Worm (Caenorhabditis elegans) whole organism, late embryonic: ENCODE results near the gene adt-1.

Source experiments
- T23F11.4 ChIP-seq: fragments of 200-800 bp; sonication (Bioruptor generic); optimal IDR thresholded peaks from 2 replicates; lab custom pipeline; 2018; ENCODE audit warnings: mild to moderate bottlenecking, missing genetic modification characterization, missing compliant biosample characterization
- Y22D7AL.16 ChIP-seq: sonication (generic microtip); optimal IDR thresholded peaks from 2 replicates; lab custom pipeline; 2016; ENCODE audit warnings: missing genetic modification characterization, missing compliant biosample characterization
- ama-1 ChIP-seq: fragments of 150-350 bp; optimal IDR thresholded peaks from 2 replicates; lab custom pipeline; 2014
- ceh-14 ChIP-seq: sonication (generic microtip); optimal IDR thresholded peaks from 2 replicates; lab custom pipeline; 2016; ENCODE audit warnings: missing genotype, missing genetic modification characterization, missing compliant biosample characterization
- ceh-18 ChIP-seq: sonication (generic microtip); optimal IDR thresholded peaks from 2 replicates; lab custom pipeline; 2016; ENCODE audit warnings: missing genetic modification characterization, missing compliant biosample characterization
- ceh-24 ChIP-seq: sonication (generic microtip); optimal IDR thresholded peaks from 2 replicates; lab custom pipeline; 2016; ENCODE audit warnings: mild to moderate bottlenecking, missing genetic modification characterization, missing compliant biosample characterization
- ceh-31 ChIP-seq: sonication (generic microtip); optimal IDR thresholded peaks from 2 replicates; lab custom pipeline; 2016; ENCODE audit warnings: missing genetic modification characterization, missing compliant biosample characterization
- ceh-34 ChIP-seq: sonication (generic microtip); optimal IDR thresholded peaks from 2 replicates; lab custom pipeline; 2016; ENCODE audit warnings: mild to moderate bottlenecking, missing genetic modification characterization, missing compliant biosample characterization
- ceh-45 ChIP-seq: fragments of 200-800 bp; sonication (Bioruptor generic); IDR thresholded peaks from 2 replicates; pipeline ENCODE4 v1.3.6; 2022; ENCODE audit warnings: missing genetic modification reagents, missing genetic modification characterization, missing compliant biosample characterization
- ceh-48 ChIP-seq: sonication (generic microtip); optimal IDR thresholded peaks from 2 replicates; lab custom pipeline; 2016; ENCODE audit warnings: missing genetic modification characterization, inconsistent platforms, missing compliant biosample characterization
- ceh-6 ChIP-seq: fragments of 200-800 bp; sonication (Bioruptor generic); optimal IDR thresholded peaks from 2 replicates; lab custom pipeline; 2018; ENCODE audit warnings: mild to moderate bottlenecking, missing genetic modification characterization, missing compliant biosample characterization
- ceh-9 ChIP-seq: sonication (generic microtip); optimal IDR thresholded peaks from 2 replicates; lab custom pipeline; 2016; ENCODE audit warnings: mild to moderate bottlenecking, missing genetic modification characterization, inconsistent platforms, missing compliant biosample characterization
- che-1 ChIP-seq: sonication (generic microtip); optimal IDR thresholded peaks from 2 replicates; lab custom pipeline; 2016; ENCODE audit warnings: mild to moderate bottlenecking, missing genetic modification characterization, missing compliant biosample characterization
- dmd-4 ChIP-seq: sonication (generic microtip); optimal IDR thresholded peaks from 2 replicates; lab custom pipeline; 2016; ENCODE audit warnings: borderline replicate concordance, missing genetic modification characterization, missing compliant biosample characterization
- dve-1 ChIP-seq: sonication (generic microtip); optimal IDR thresholded peaks from 2 replicates; lab custom pipeline; 2017; ENCODE audit warnings: antibody characterized with exemption, mild to moderate bottlenecking, missing genetic modification characterization, missing compliant biosample characterization
- eyg-1 ChIP-seq: sonication (generic microtip); optimal IDR thresholded peaks from 2 replicates; lab custom pipeline; 2016; ENCODE audit warnings: missing genotype, missing genetic modification characterization, missing compliant biosample characterization
- fkh-6 ChIP-seq: sonication (generic microtip); optimal IDR thresholded peaks from 2 replicates; lab custom pipeline; 2016; ENCODE audit warnings: missing genetic modification characterization, missing compliant biosample characterization
- gmeb-2 ChIP-seq: sonication (generic microtip); optimal IDR thresholded peaks from 2 replicates; lab custom pipeline; 2016; ENCODE audit warnings: missing genetic modification characterization, inconsistent platforms, missing compliant biosample characterization
- hlh-13 ChIP-seq: fragments of 200-800 bp; sonication (Bioruptor generic); optimal IDR thresholded peaks from 2 replicates; lab custom pipeline; 2018; ENCODE audit warnings: mild to moderate bottlenecking, missing genetic modification characterization, missing compliant biosample characterization
- hlh-6 ChIP-seq: sonication (generic microtip); optimal IDR thresholded peaks from 2 replicates; lab custom pipeline; 2016; ENCODE audit warnings: missing genotype, missing genetic modification characterization, missing compliant biosample characterization
- lin-11 ChIP-seq: fragments of 200-800 bp; sonication (Bioruptor generic); optimal IDR thresholded peaks from 2 replicates; lab custom pipeline; 2018; ENCODE audit warnings: mild to moderate bottlenecking, missing genetic modification characterization, missing compliant biosample characterization
- madf-2 ChIP-seq: sonication (generic microtip); optimal IDR thresholded peaks from 2 replicates; lab custom pipeline; 2017; ENCODE audit warnings: missing genetic modification characterization, missing compliant biosample characterization
- mec-3 ChIP-seq: sonication (generic microtip); optimal IDR thresholded peaks from 2 replicates; lab custom pipeline; 2016; ENCODE audit warnings: borderline replicate concordance, missing genetic modification characterization, missing compliant biosample characterization
- nfya-1 ChIP-seq: sonication (generic microtip); optimal IDR thresholded peaks from 2 replicates; lab custom pipeline; 2017; ENCODE audit warnings: missing genetic modification characterization, mild to moderate bottlenecking, missing compliant biosample characterization, antibody characterized with exemption, moderate library complexity
- nhr-11 ChIP-seq: fragments of 150-350 bp; optimal IDR thresholded peaks from 2 replicates; lab custom pipeline; 2014; ENCODE audit warnings: missing biosample characterization, missing genetic modification characterization
- npax-4 ChIP-seq: sonication (generic microtip); optimal IDR thresholded peaks from 2 replicates; lab custom pipeline; 2016; ENCODE audit warnings: missing genetic modification characterization, missing compliant biosample characterization
- odd-2 ChIP-seq: sonication (generic microtip); optimal IDR thresholded peaks from 2 replicates; lab custom pipeline; 2017; ENCODE audit warnings: antibody characterized with exemption, mild to moderate bottlenecking, missing genetic modification characterization, missing compliant biosample characterization
- pag-3 ChIP-seq: sonication (generic microtip); optimal IDR thresholded peaks from 2 replicates; lab custom pipeline; 2016; ENCODE audit warnings: missing compliant biosample characterization, missing genetic modification characterization, borderline replicate concordance
- pat-9 ChIP-seq: fragments of 200-800 bp; sonication (Bioruptor generic); optimal IDR thresholded peaks from 2 replicates; lab custom pipeline; 2018; ENCODE audit warnings: mild to moderate bottlenecking, missing genetic modification characterization, moderate library complexity, missing compliant biosample characterization
- pax-1 ChIP-seq: fragments of 150-350 bp; optimal IDR thresholded peaks from 2 replicates; lab custom pipeline; 2014; ENCODE audit warnings: missing biosample characterization, missing genetic modification characterization
- pha-4 ChIP-seq: fragments of 150-350 bp; optimal IDR thresholded peaks from 2 replicates; lab custom pipeline; 2018; ENCODE audit warnings: missing biosample characterization, missing genetic modification reagents, missing genetic modification characterization
- pqm-1 ChIP-seq: sonication (generic microtip); optimal IDR thresholded peaks from 2 replicates; lab custom pipeline; 2016; ENCODE audit warnings: missing genetic modification characterization, missing compliant biosample characterization
- pros-1 ChIP-seq: fragments of 150-350 bp; optimal IDR thresholded peaks from 2 replicates; lab custom pipeline; 2014; ENCODE audit warnings: missing biosample characterization, missing genetic modification reagents, missing genetic modification characterization
- ref-2 ChIP-seq: sonication (generic microtip); optimal IDR thresholded peaks from 2 replicates; lab custom pipeline; 2016; ENCODE audit warnings: missing genetic modification characterization, missing compliant biosample characterization
- rnt-1 ChIP-seq: sonication (generic microtip); optimal IDR thresholded peaks from 2 replicates; lab custom pipeline; 2016; ENCODE audit warnings: missing genetic modification characterization, missing compliant biosample characterization
- sdc-2 ChIP-seq: sonication (generic microtip); optimal IDR thresholded peaks from 2 replicates; lab custom pipeline; 2016; ENCODE audit warnings: missing genotype, missing genetic modification characterization, missing compliant biosample characterization
- sox-2 ChIP-seq: fragments of 200-800 bp; sonication (Bioruptor generic); IDR thresholded peaks from 2 replicates; pipeline ENCODE4 v1.3.6; 2022; ENCODE audit warnings: missing genetic modification reagents, missing genetic modification characterization, missing compliant biosample characterization
- sox-4 ChIP-seq: sonication (generic microtip); optimal IDR thresholded peaks from 2 replicates; lab custom pipeline; 2017; ENCODE audit warnings: mild to moderate bottlenecking, missing genetic modification characterization, inconsistent platforms, missing compliant biosample characterization
- tbx-7 ChIP-seq: sonication (generic microtip); optimal IDR thresholded peaks from 2 replicates; lab custom pipeline; 2016; ENCODE audit warnings: missing genotype, missing genetic modification characterization, missing compliant biosample characterization
- unc-3 ChIP-seq, 2 experiments: fragments of 200-800 bp in 1 of 2; sonication (Bioruptor generic) in 1 of 2; sonication (generic microtip) in 1 of 2; conservative IDR thresholded peaks in 1 of 2; optimal IDR thresholded peaks in 1 of 2; 2 replicates each; pipeline versions ENCODE4 v1.3.6 to Lab custom; 2016 to 2022; ENCODE audit warnings: missing compliant biosample characterization in 2 of 2, missing genetic modification characterization in 2 of 2, missing genetic modification reagents in 1 of 2
- unc-42 ChIP-seq: sonication (generic microtip); optimal IDR thresholded peaks from 2 replicates; lab custom pipeline; 2016; ENCODE audit warnings: missing genotype, missing genetic modification characterization, missing compliant biosample characterization
- unc-55 ChIP-seq: sonication (generic microtip); optimal IDR thresholded peaks from 2 replicates; lab custom pipeline; 2017; ENCODE audit warnings: missing biosample characterization, missing genetic modification reagents, missing genetic modification characterization
- zip-5 ChIP-seq: sonication (generic microtip); optimal IDR thresholded peaks from 2 replicates; lab custom pipeline; 2016; ENCODE audit warnings: missing genetic modification characterization, missing compliant biosample characterization

Gene adt-1

ce11 chrX:12661091-12661526, 17.5 kb upstream of the adt-1 start (continued):
- TF ChIP-seq ref-2 (tag; lab: Kevin White, UChicago) = peak; percentile 87
- peak; percentile 86 for TF ChIP-seq sdc-2
- no peak for TF ChIP-seq pqm-1 (tag; lab: Kevin White, UChicago)
- no peak for TF ChIP-seq ama-1 (lab: Kevin White, UChicago)
- TF ChIP-seq unc-55 (GFP tag; lab: Kevin White, UChicago) = no peak
- peak; percentile 86 for TF ChIP-seq pat-9 (tag; lab: Kevin White, UChicago)
- peak; percentile 83 for TF ChIP-seq ceh-6 (GFP tag; lab: Kevin White, UChicago)
- TF ChIP-seq sox-2 (GFP tag; lab: Robert Waterston, UW) = peak; percentile 50
- peak; percentile 83 for TF ChIP-seq dve-1 (tag; lab: Kevin White, UChicago)
- TF ChIP-seq npax-4 (tag; lab: Kevin White, UChicago) = peak; percentile 12
- peak; percentile 92 for TF ChIP-seq hlh-6 (tag; lab: Kevin White, UChicago)
- peak; percentile 83 for TF ChIP-seq gmeb-2 (tag; lab: Kevin White, UChicago)
- TF ChIP-seq pax-1 (tag; lab: Kevin White, UChicago) = no peak
- TF ChIP-seq ceh-14 (tag; lab: Kevin White, UChicago) = peak; percentile 59
- peak; percentile 32 for TF ChIP-seq odd-2 (tag; lab: Kevin White, UChicago)
- TF ChIP-seq pha-4 (tag; lab: Kevin White, UChicago) = no peak
- TF ChIP-seq ceh-18 = peak; percentile 66

- TF ChIP-seq nhr-11 (tag; lab: Kevin White, UChicago) (no peak), sox-4 (tag; lab: Kevin White, UChicago) (no peak), mec-3 (tag; lab: Kevin White, UChicago) (no peak), ceh-6 (GFP tag; lab: Kevin White, UChicago) (no peak), ceh-9 (tag; lab: Kevin White, UChicago) (no peak), eyg-1 (tag; lab: Kevin White, UChicago) (no peak), T23F11.4 (GFP tag; lab: Kevin White, UChicago) (no peak), ceh-48 (tag; lab: Kevin White, UChicago) (no peak), ceh-31 (tag; lab: Kevin White, UChicago) (no peak), tbx-7 (no peak), hlh-6 (tag; lab: Kevin White, UChicago) (no peak), rnt-1 (no peak)
Measured at ce11 chrX:12663114-12663513, 15.5 kb upstream of the adt-1 start.

ce11 chrX:12663537-12663936, 15.1 kb upstream of the adt-1 start, which contains the start of gene nlp-76:
TSS of gene nlp-76 (minus strand) at chrX:12663903.
- peak; percentile 29 for TF ChIP-seq unc-42 (tag; lab: Kevin White, UChicago)
- TF ChIP-seq sdc-2 = no peak
- TF ChIP-seq ceh-31 (tag; lab: Kevin White, UChicago) = no peak

- no peak for TF ChIP-seq eyg-1 (tag; lab: Kevin White, UChicago)
Measured at ce11 chrX:12664443-12664842, 14.2 kb upstream of the adt-1 start.

ce11 chrX:12664987-12665451, 13.6 kb upstream of the adt-1 start:
- peak; percentile 94 for TF ChIP-seq ceh-34
- peak; percentile 79 for TF ChIP-seq zip-5 (tag; lab: Kevin White, UChicago)
- peak; percentile 93 for TF ChIP-seq ceh-14 (tag; lab: Kevin White, UChicago)
- peak; percentile 93 for TF ChIP-seq fkh-6 (tag; lab: Kevin White, UChicago)
- no peak for TF ChIP-seq pros-1 (tag; lab: Kevin White, UChicago)
- peak; percentile 63 for TF ChIP-seq odd-2 (tag; lab: Kevin White, UChicago)
- TF ChIP-seq mec-3 (tag; lab: Kevin White, UChicago) = peak; percentile 81
- TF ChIP-seq dmd-4 (tag; lab: Kevin White, UChicago) = peak; percentile 92
- TF ChIP-seq sox-2 (GFP tag; lab: Robert Waterston, UW) = peak; percentile 91
- TF ChIP-seq madf-2 (tag; lab: Kevin White, UChicago) = peak; percentile 93
- TF ChIP-seq nfya-1 = peak; percentile 70
- peak; percentile 96 for TF ChIP-seq unc-3 (GFP tag; conservative IDR thresholded peaks at IDR 0.05; lab: Robert Waterston, UW)
- peak; percentile 92 for TF ChIP-seq unc-3 (tag; optimal IDR thresholded peaks at IDR 0.05; lab: Kevin White, UChicago)
- TF ChIP-seq Y22D7AL.16 (tag; lab: Kevin White, UChicago) = peak; percentile 91
- peak; percentile 85 for TF ChIP-seq hlh-13 (GFP tag; lab: Kevin White, UChicago)
- TF ChIP-seq ceh-24 (tag; lab: Kevin White, UChicago) = peak; percentile 83
- TF ChIP-seq ceh-45 (GFP tag; lab: Robert Waterston, UW) = peak; percentile 94
- TF ChIP-seq che-1 = peak; percentile 92
- TF ChIP-seq lin-11 (tag; lab: Kevin White, UChicago) = peak; percentile 81
- TF ChIP-seq ceh-31 (tag; lab: Kevin White, UChicago) = peak; percentile 72
- TF ChIP-seq pag-3 (tag; lab: Kevin White, UChicago) = peak; percentile 62
